Fruit fly (Drosophila melanogaster) whole organism, embryonic: Measurements from ENCODE around the gene fd96Ca.

ENCODE experiments used
- BEAF-32 ChIP-seq: fragments of 200-800 bp; sonication (Bioruptor generic); optimal IDR thresholded peaks from 3 replicates; lab custom pipeline; 2017; ENCODE audit warnings: missing biosample characterization, missing genetic modification characterization, mild to moderate bottlenecking, moderate library complexity, missing genetic modification reagents
- Bteb2 ChIP-seq: fragments of 200-800 bp; sonication (Bioruptor generic); optimal IDR thresholded peaks from 2 replicates; lab custom pipeline; 2016; ENCODE audit warnings: missing biosample characterization, missing genetic modification characterization
- CG10366 ChIP-seq: fragments of 200-800 bp; sonication (Bioruptor generic); IDR thresholded peaks from 2 replicates; pipeline ENCODE4 v1.3.6; 2022; ENCODE audit warnings: missing biosample characterization, missing genetic modification characterization
- CG11398 ChIP-seq: fragments of 200-800 bp; sonication (Bioruptor generic); optimal IDR thresholded peaks from 2 replicates; lab custom pipeline; 2016; ENCODE audit warnings: missing biosample characterization, missing genetic modification characterization
- CG13296 ChIP-seq: fragments of 200-800 bp; sonication (Bioruptor generic); optimal IDR thresholded peaks from 3 replicates; lab custom pipeline; 2018; ENCODE audit warnings: missing biosample characterization, mild to moderate bottlenecking, missing genetic modification characterization
- CG14710 ChIP-seq: fragments of 200-800 bp; sonication (Bioruptor generic); optimal IDR thresholded peaks from 3 replicates; lab custom pipeline; 2019; ENCODE audit warnings: missing biosample characterization, mild to moderate bottlenecking, missing genetic modification characterization, moderate library complexity
- CG15073 ChIP-seq: fragments of 200-800 bp; sonication (Bioruptor generic); optimal IDR thresholded peaks from 2 replicates; lab custom pipeline; 2016; ENCODE audit warnings: missing biosample characterization, missing genetic modification characterization
- CG1603 ChIP-seq: fragments of 200-800 bp; sonication (Bioruptor generic); optimal IDR thresholded peaks from 2 replicates; lab custom pipeline; 2019; ENCODE audit warnings: missing biosample characterization, mild to moderate bottlenecking, missing genetic modification characterization, moderate library complexity
- CG16779 ChIP-seq: fragments of 200-800 bp; sonication (Bioruptor generic); IDR thresholded peaks from 2 replicates; pipeline ENCODE4 v1.3.6; 2022; ENCODE audit warnings: missing biosample characterization, missing genetic modification characterization
- CG2120 ChIP-seq: fragments of 200-800 bp; sonication (Bioruptor generic); optimal IDR thresholded peaks from 3 replicates; lab custom pipeline; 2016; ENCODE audit warnings: missing biosample characterization, missing genetic modification characterization
- CG2199 ChIP-seq: fragments of 200-800 bp; sonication (Bioruptor generic); IDR thresholded peaks from 3 replicates; pipeline ENCODE4 v1.3.6; 2022; ENCODE audit warnings: missing biosample characterization, missing genetic modification characterization
- CG2202 ChIP-seq: fragments of 200-800 bp; sonication (Bioruptor generic); optimal IDR thresholded peaks from 2 replicates; lab custom pipeline; 2018; ENCODE audit warnings: missing biosample characterization, mild to moderate bottlenecking, missing genetic modification characterization
- CG2678 ChIP-seq: fragments of 200-800 bp; sonication (Bioruptor generic); optimal IDR thresholded peaks from 3 replicates; lab custom pipeline; 2019; ENCODE audit warnings: missing biosample characterization, mild to moderate bottlenecking, missing genetic modification characterization, moderate library complexity
- CG34376 ChIP-seq: fragments of 200-800 bp; sonication (Bioruptor generic); optimal IDR thresholded peaks from 2 replicates; lab custom pipeline; 2018; ENCODE audit warnings: missing biosample characterization, mild to moderate bottlenecking, missing genetic modification characterization
- CG4424 ChIP-seq: fragments of 200-800 bp; sonication (Bioruptor generic); optimal IDR thresholded peaks from 3 replicates; lab custom pipeline; 2016; ENCODE audit warnings: missing biosample characterization, missing genetic modification characterization
- CG8290 ChIP-seq, 3 experiments: fragments of 200-800 bp; sonication (Bioruptor generic); optimal IDR thresholded peaks; 2 replicates each; lab custom pipeline; 2016 to 2019; ENCODE audit warnings: missing biosample characterization in 3 of 3, missing genetic modification characterization in 3 of 3, mild to moderate bottlenecking in 2 of 3, moderate library complexity in 1 of 3
- CG8924 ChIP-seq: fragments of 200-800 bp; optimal IDR thresholded peaks from 3 replicates; lab custom pipeline; 2019; ENCODE audit warnings: missing biosample characterization, mild to moderate bottlenecking, missing genetic modification characterization, moderate library complexity
- CG9797 ChIP-seq: fragments of 200-800 bp; sonication (Bioruptor generic); optimal IDR thresholded peaks from 3 replicates; lab custom pipeline; 2018; ENCODE audit warnings: missing biosample characterization, mild to moderate bottlenecking, missing genetic modification characterization
- CoRest ChIP-seq: fragments of 200-800 bp; sonication (Bioruptor generic); optimal IDR thresholded peaks from 3 replicates; lab custom pipeline; 2018; ENCODE audit warnings: missing biosample characterization, mild to moderate bottlenecking, missing genetic modification characterization, moderate library complexity
- Dref ChIP-seq: fragments of 200-800 bp; sonication (Bioruptor generic); IDR thresholded peaks from 2 replicates; pipeline ENCODE4 v1.3.6; 2022; ENCODE audit warnings: missing biosample characterization, missing genetic modification characterization
- E2f1 ChIP-seq: fragments of 200-800 bp; sonication (Bioruptor generic); IDR thresholded peaks from 2 replicates; pipeline ENCODE4 v1.3.6; 2022; ENCODE audit warnings: missing biosample characterization, missing genetic modification characterization
- Eip74EF ChIP-seq, 2 experiments: fragments of 200-800 bp in 1 of 2; fragments of >200 bp in 1 of 2; sonication (Bioruptor generic) in 1 of 2; optimal IDR thresholded peaks; 2 replicates each; lab custom pipeline; 2017 to 2019; ENCODE audit warnings: missing biosample characterization in 2 of 2, missing genetic modification characterization in 2 of 2, mild to moderate bottlenecking in 1 of 2, moderate library complexity in 1 of 2
- Fer1 ChIP-seq: fragments of 200-800 bp; sonication (Bioruptor generic); optimal IDR thresholded peaks from 2 replicates; lab custom pipeline; 2017; ENCODE audit warnings: missing biosample characterization, mild to moderate bottlenecking, missing genetic modification characterization
- H15 ChIP-seq: fragments of 200-800 bp; sonication (Bioruptor generic); IDR thresholded peaks from 3 replicates; pipeline ENCODE4 v1.3.6; 2022; ENCODE audit warnings: missing biosample characterization, missing genetic modification characterization
- H2.0 ChIP-seq: fragments of 200-800 bp; sonication (Bioruptor generic); IDR thresholded peaks from 2 replicates; pipeline ENCODE4 v1.3.6; 2022; ENCODE audit warnings: missing biosample characterization, missing genetic modification characterization
- HHEX ChIP-seq: fragments of 200-800 bp; sonication (Bioruptor generic); optimal IDR thresholded peaks from 3 replicates; lab custom pipeline; 2017; ENCODE audit warnings: missing biosample characterization, mild to moderate bottlenecking, missing genetic modification characterization, missing genetic modification reagents
- Hmx ChIP-seq: fragments of 200-800 bp; sonication (Bioruptor generic); optimal IDR thresholded peaks from 2 replicates; lab custom pipeline; 2016; ENCODE audit warnings: missing biosample characterization, missing genetic modification characterization
- Lhr ChIP-seq: fragments of 200-800 bp; sonication (Bioruptor generic); optimal IDR thresholded peaks from 3 replicates; lab custom pipeline; 2017; ENCODE audit warnings: mild to moderate bottlenecking, missing biosample characterization, missing genetic modification reagents, missing genetic modification characterization
- Med ChIP-seq: fragments of 200-800 bp; sonication (Bioruptor generic); peaks from one replicate; lab custom pipeline; 2016; ENCODE audit warnings: missing biosample characterization, missing genetic modification characterization, mild to moderate bottlenecking, inconsistent platforms, moderate library complexity
- PHDP ChIP-seq: fragments of 200-800 bp; sonication (Bioruptor generic); optimal IDR thresholded peaks from 3 replicates; lab custom pipeline; 2018; ENCODE audit warnings: missing biosample characterization, mild to moderate bottlenecking, missing genetic modification characterization, moderate library complexity
- Pdp1 ChIP-seq, 2 experiments: fragments of 200-800 bp; sonication (Bioruptor generic); optimal IDR thresholded peaks; 3 replicates each; lab custom pipeline; 2016; ENCODE audit warnings: missing biosample characterization in 2 of 2, missing genetic modification characterization in 2 of 2, mild to moderate bottlenecking in 1 of 2, moderate library complexity in 1 of 2
- Sry-β ChIP-seq: fragments of 200-800 bp; sonication (Bioruptor generic); optimal IDR thresholded peaks from 2 replicates; lab custom pipeline; 2018; ENCODE audit warnings: missing biosample characterization, mild to moderate bottlenecking, missing genetic modification characterization, moderate library complexity
- ato ChIP-seq: fragments of 200-800 bp; sonication (Bioruptor generic); IDR thresholded peaks from 2 replicates; pipeline ENCODE4 v1.3.6; 2022; ENCODE audit warnings: missing biosample characterization, missing genetic modification characterization; ENCODE audit not compliant: partially characterized antibody
- bigmax ChIP-seq: fragments of 200-800 bp; sonication (Bioruptor generic); optimal IDR thresholded peaks from 2 replicates; lab custom pipeline; 2018; ENCODE audit warnings: missing biosample characterization, mild to moderate bottlenecking, missing genetic modification characterization
- crc ChIP-seq: fragments of 200-800 bp; sonication (Bioruptor generic); optimal IDR thresholded peaks from 2 replicates; lab custom pipeline; 2016; ENCODE audit warnings: missing biosample characterization, missing genetic modification characterization
- ems ChIP-seq: fragments of 200-800 bp; sonication (Bioruptor generic); optimal IDR thresholded peaks from 3 replicates; lab custom pipeline; 2016; ENCODE audit warnings: missing biosample characterization, missing genetic modification characterization
- grn ChIP-seq: fragments of 200-800 bp; sonication (Bioruptor generic); optimal IDR thresholded peaks from 3 replicates; lab custom pipeline; 2017; ENCODE audit warnings: missing biosample characterization, missing genetic modification characterization
- gsb ChIP-seq: fragments of 200-800 bp; sonication (Bioruptor generic); IDR thresholded peaks from 2 replicates; pipeline ENCODE4 v1.3.6; 2022; ENCODE audit warnings: missing biosample characterization, missing genetic modification characterization
- lbe ChIP-seq: fragments of 200-800 bp; sonication (Bioruptor generic); optimal IDR thresholded peaks from 2 replicates; lab custom pipeline; 2016; ENCODE audit warnings: missing biosample characterization, mild to moderate bottlenecking, missing genetic modification characterization
- mam ChIP-seq: fragments of 200-800 bp; sonication (Bioruptor generic); optimal IDR thresholded peaks from 3 replicates; lab custom pipeline; 2016; ENCODE audit warnings: missing biosample characterization, missing genetic modification characterization
- nom ChIP-seq: fragments of 200-800 bp; sonication (Bioruptor generic); optimal IDR thresholded peaks from 2 replicates; lab custom pipeline; 2017; ENCODE audit warnings: missing biosample characterization, missing genetic modification characterization, mild to moderate bottlenecking, moderate library complexity, missing genetic modification reagents
- onecut ChIP-seq: fragments of 200-800 bp; sonication (Bioruptor generic); IDR thresholded peaks from 2 replicates; pipeline ENCODE4 v1.3.6; 2022; ENCODE audit warnings: missing biosample characterization, missing genetic modification characterization
- row ChIP-seq: fragments of 200-800 bp; sonication (Bioruptor generic); IDR thresholded peaks from 3 replicates; pipeline ENCODE4 v1.3.6; 2022; ENCODE audit warnings: missing biosample characterization, missing genetic modification characterization
- sc ChIP-seq, 3 experiments: fragments of >200 bp in 2 of 3; fragments of 200-800 bp in 1 of 3; sonication (Bioruptor generic) in 1 of 3; optimal IDR thresholded peaks; 2 replicates in 2 of 3; 3 replicates in 1 of 3; lab custom pipeline; 2017; ENCODE audit warnings: mild to moderate bottlenecking in 1 of 3, missing biosample characterization in 1 of 3, missing genetic modification characterization in 1 of 3, missing genetic modification reagents in 1 of 3
- sd ChIP-seq: fragments of 200-800 bp; sonication (Bioruptor generic); optimal IDR thresholded peaks from 3 replicates; lab custom pipeline; 2018; ENCODE audit warnings: missing biosample characterization, mild to moderate bottlenecking, missing genetic modification characterization, moderate library complexity
- trem ChIP-seq: fragments of 200-800 bp; optimal IDR thresholded peaks from 3 replicates; lab custom pipeline; 2019; ENCODE audit warnings: missing biosample characterization, mild to moderate bottlenecking, missing genetic modification characterization, moderate library complexity
- vnd ChIP-seq: fragments of 200-800 bp; sonication (Bioruptor generic); IDR thresholded peaks from 3 replicates; pipeline ENCODE4 v1.3.6; 2022; ENCODE audit warnings: missing biosample characterization, missing genetic modification characterization; ENCODE audit not compliant: partially characterized antibody

The fd96Ca gene

DNA sequence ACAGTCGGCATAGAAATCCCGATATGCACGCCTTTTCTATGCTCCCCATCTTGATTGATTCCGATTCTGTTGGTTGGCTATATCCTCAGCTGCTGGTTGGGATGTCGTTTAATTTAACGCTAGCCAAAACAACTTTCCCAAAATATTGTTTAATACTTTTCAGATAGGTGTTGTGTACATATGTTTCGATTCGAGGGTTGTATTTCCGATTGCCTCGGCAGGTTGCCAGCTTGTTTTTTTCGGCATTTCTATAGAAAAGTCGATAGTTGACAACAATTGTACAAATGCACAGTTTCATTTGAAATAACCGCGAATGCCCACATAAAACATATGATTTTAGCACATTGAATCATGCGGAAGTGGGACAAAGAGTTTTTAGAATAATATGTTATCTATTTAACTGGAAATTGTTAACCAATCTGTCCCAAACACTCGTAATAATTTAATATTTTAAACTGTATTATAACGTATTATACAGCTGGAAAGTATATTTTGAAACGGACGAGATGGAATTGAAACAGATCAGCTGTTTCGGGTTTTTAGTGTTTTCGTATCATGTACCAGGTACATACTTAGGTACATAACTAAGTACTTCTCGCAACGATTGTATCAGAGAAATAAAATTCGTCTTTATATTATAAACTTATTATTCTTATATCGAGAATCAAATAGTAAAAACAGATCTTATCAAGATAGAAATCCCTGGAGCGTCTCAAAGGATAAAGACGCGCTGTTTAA, 27.9 kb upstream of the fd96Ca start, which contains the start of gene CG31109 (continued):
- TF ChIP-seq H15 (GFP tag; lab: Robert Waterston, UW) (no peak), nom (GFP tag; lab: Kevin White, UChicago) (peak; percentile 3), CG2202 (tag; lab: Kevin White, UChicago) (no peak), CG2678 (tag; lab: Kevin White, UChicago) (peak; percentile 24), trem (tag; lab: Kevin White, UChicago) (peak; percentile 80), Bteb2 (GFP tag; lab: Kevin White, UChicago) (peak; percentile 7), bigmax (GFP tag; lab: Kevin White, UChicago) (peak; percentile 41), CG1603 (tag; lab: Kevin White, UChicago) (peak; percentile 91), CG34376 (peak; percentile 28), CG4424 (GFP tag; lab: Kevin White, UChicago) (no peak), Lhr (GFP tag; lab: Kevin White, UChicago) (peak; percentile 31), CG8924 (peak; percentile 67), CoRest (tag; lab: Kevin White, UChicago) (peak; percentile 29), ems (no peak), sd (tag; lab: Kevin White, UChicago) (peak; percentile 26), mam (peak; percentile 43), HHEX (GFP tag; lab: Kevin White, UChicago) (no peak), CG2120 (GFP tag; lab: Kevin White, UChicago) (peak; percentile 64), H2.0 (GFP tag; lab: Robert Waterston, UW) (peak; percentile 35; the same call in 1 of the 2 replicates), PHDP (tag; lab: Kevin White, UChicago) (peak; percentile 1), Med (peak; percentile 74), gsb (no peak), CG15073 (GFP tag; lab: Kevin White, UChicago) (no peak), onecut (GFP tag; lab: Robert Waterston, UW) (peak; percentile 60)

DNA sequence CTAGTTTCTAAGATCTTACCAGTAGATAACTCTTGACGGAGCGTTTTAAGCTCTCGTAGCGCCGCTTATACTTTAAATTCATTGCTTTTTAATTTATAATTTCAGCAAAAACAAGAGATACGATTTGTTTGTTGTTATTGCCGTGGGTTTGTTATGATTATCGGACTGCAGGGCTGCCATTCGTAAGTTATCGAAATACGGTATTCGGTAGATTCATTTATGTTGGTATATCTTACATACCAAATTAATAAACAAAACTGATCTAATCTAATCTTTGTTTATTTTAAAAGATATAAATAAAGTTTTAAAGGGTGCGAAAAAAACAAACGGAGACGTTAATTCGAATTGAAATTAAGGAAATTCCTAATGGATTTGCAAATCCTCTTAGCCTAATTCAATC, 26.5 kb upstream of the fd96Ca start, which contains the start of the genes CG31111 and stac:
Gene CG31111 (minus strand): TSS at position 162 of the 400 bp plus-strand sequence.
Gene stac (plus strand): TSS at position 271 of the 400 bp plus-strand sequence.
- TF ChIP-seq CG9797 (GFP tag; lab: Kevin White, UChicago) (peak; percentile 46), CG11398 (GFP tag; lab: Kevin White, UChicago) (no peak), CG8924 (peak; percentile 37), PHDP (tag; lab: Kevin White, UChicago) (peak; percentile 20), Hmx (GFP tag; lab: Kevin White, UChicago) (peak; percentile 42), CG13296 (GFP tag; lab: Kevin White, UChicago) (no peak), crc (GFP tag; lab: Kevin White, UChicago) (no peak), Pdp1 (GFP tag; optimal IDR thresholded peaks at IDR 0.05; lab: Kevin White, UChicago) (peak in 1 of 2 experiments; percentile 0), CG14710 (tag; lab: Kevin White, UChicago) (peak; percentile 17), BEAF-32 (GFP tag; lab: Kevin White, UChicago) (peak; percentile 29), CG2199 (GFP tag; lab: Robert Waterston, UW) (no peak), CG16779 (GFP tag; lab: Robert Waterston, UW) (no peak), sc (optimal IDR thresholded peaks at IDR 0.05; lab: Kevin White, UChicago) (no peak), sc (GFP tag; optimal IDR thresholded peaks at IDR 0.05; lab: Kevin White, UChicago) (no peak), Eip74EF (GFP tag; optimal IDR thresholded peaks at IDR 0.05; lab: Kevin White, UChicago) (peak in 1 of 2 experiments; percentile 10), grn (GFP tag; lab: Kevin White, UChicago) (peak; percentile 90), Sry-β (no peak), trem (tag; lab: Kevin White, UChicago) (peak; percentile 90), E2f1 (GFP tag; lab: Robert Waterston, UW) (no peak), HHEX (GFP tag; lab: Kevin White, UChicago) (no peak), Dref (GFP tag; lab: Robert Waterston, UW) (peak; percentile 66), lbe (GFP tag; lab: Kevin White, UChicago) (peak; percentile 49), CG10366 (GFP tag; lab: Robert Waterston, UW) (no peak), ato (GFP tag; lab: Robert Waterston, UW) (no peak), Fer1 (GFP tag; lab: Kevin White, UChicago) (peak; percentile 51), row (no peak; the same call in 2 of the 3 replicates), vnd (GFP tag; lab: Robert Waterston, UW) (no peak), CG8290 (GFP tag; optimal IDR thresholded peaks at IDR 0.05; lab: Kevin White, UChicago) (no peak), CG8290 (tag; optimal IDR thresholded peaks at IDR 0.05; lab: Kevin White, UChicago) (no peak)
